Worm (Caenorhabditis elegans): ENCODE results near the gene rbm-34.

rbm-34 gene

ce11 chrIV:12085120-12085519, at the start of gene rbm-34:
TSS of gene rbm-34 (plus strand) at chrIV:12085420.
- no peak for TF ChIP-seq C16A3.4 (tag; optimal IDR thresholded peaks at IDR 0.05)

DNA sequence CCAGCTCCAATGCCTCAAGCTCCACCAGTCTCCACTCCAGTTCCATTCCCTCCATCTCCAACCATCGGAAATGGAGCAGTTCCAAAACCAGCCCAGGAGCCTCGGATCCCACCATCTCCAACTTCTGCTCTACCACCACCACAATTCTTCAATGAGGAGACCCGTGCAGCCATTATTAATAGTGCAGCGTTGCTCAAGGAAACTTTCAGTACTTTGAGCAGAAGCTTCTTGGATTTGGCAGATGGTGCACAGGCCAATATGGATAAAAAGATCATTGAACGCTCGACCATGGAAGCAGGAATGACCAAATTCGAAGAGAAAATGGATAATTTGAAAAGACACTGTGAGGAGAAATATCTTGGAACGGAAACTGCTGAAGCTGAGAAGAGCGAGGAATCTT, 49.8 kb upstream of the rbm-34 start:
- TF ChIP-seq ama-1 (optimal IDR thresholded peaks at IDR 0.05) (peak; percentile 22), lir-3 (tag; optimal IDR thresholded peaks at IDR 0.05; ENCODE audit: poor library complexity) (no peak), nhr-85 (tag) (peak; percentile 4), aha-1 (tag; optimal IDR thresholded peaks at IDR 0.05) (no peak), ces-1 (GFP tag; optimal IDR thresholded peaks at IDR 0.05) (no peak), xbp-1 (tag; optimal IDR thresholded peaks at IDR 0.05) (no peak), tlp-1 (tag; optimal IDR thresholded peaks at IDR 0.05) (no peak), nhr-71 (tag; optimal IDR thresholded peaks at IDR 0.05) (no peak), nhr-77 (tag; optimal IDR thresholded peaks at IDR 0.05) (no peak), lsy-2 (tag; optimal IDR thresholded peaks at IDR 0.05) (no peak)

DNA sequence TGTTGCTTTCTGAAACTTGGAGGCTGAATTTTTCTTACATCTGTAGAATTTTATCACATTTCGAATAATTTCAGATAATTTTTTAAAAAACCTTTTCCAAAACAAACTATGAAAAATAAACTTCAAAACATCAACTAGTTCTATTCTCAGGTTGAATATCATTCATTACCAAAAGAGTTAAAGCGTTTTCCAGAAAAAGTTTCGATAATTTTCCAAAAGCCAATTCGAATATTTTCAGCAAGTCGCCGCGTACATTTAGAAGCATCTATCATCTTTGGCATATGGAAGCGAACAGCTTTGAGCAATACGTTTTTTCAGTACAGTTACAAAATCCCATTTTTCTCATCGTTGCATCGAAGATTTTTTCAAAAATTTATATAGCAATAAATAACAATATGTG, 48.3 kb upstream of the rbm-34 start:
- peak; percentile 42 for TF ChIP-seq nhr-47 (tag; optimal IDR thresholded peaks at IDR 0.05)
- TF ChIP-seq vab-15 (tag; optimal IDR thresholded peaks at IDR 0.05): no peak
- TF ChIP-seq sup-37 (GFP tag; optimal IDR thresholded peaks at IDR 0.05): no peak
- no peak for TF ChIP-seq lin-13 (GFP tag; optimal IDR thresholded peaks at IDR 0.05)
- no peak; the same call in 1 of the 2 replicates for TF ChIP-seq nhr-19 (GFP tag; conservative IDR thresholded peaks at IDR 0.05)
- peak; percentile 6 to 10 for TF ChIP-seq lsy-2 (tag; optimal IDR thresholded peaks at IDR 0.05)
- TF ChIP-seq C34B4.2 (tag; optimal IDR thresholded peaks at IDR 0.05): no peak
- peak; percentile 81 for TF ChIP-seq ama-1 (optimal IDR thresholded peaks at IDR 0.05)
- TF ChIP-seq alr-1 (tag; optimal IDR thresholded peaks at IDR 0.05; ENCODE audit: borderline replicate concordance): no peak
- TF ChIP-seq egl-13 (tag; optimal IDR thresholded peaks at IDR 0.05): no peak
- peak; percentile 46 for TF ChIP-seq nhr-71 (tag; optimal IDR thresholded peaks at IDR 0.05)
- TF ChIP-seq C04F5.9 (tag; optimal IDR thresholded peaks at IDR 0.05): no peak
- TF ChIP-seq lin-35 (GFP tag; optimal IDR thresholded peaks at IDR 0.05): peak in 1 of 2 experiments; percentile 9
- TF ChIP-seq hlh-17 (GFP tag; optimal IDR thresholded peaks at IDR 0.05; ENCODE audit: borderline replicate concordance): no peak
- no peak for TF ChIP-seq ceh-82 (tag; optimal IDR thresholded peaks at IDR 0.05)
- no peak for TF ChIP-seq unc-86 (tag; optimal IDR thresholded peaks at IDR 0.05)
- no peak for TF ChIP-seq nhr-237 (tag; optimal IDR thresholded peaks at IDR 0.05)
- no peak for TF ChIP-seq nhr-76 (tag; optimal IDR thresholded peaks at IDR 0.05)
- TF ChIP-seq nhr-84 (tag; optimal IDR thresholded peaks at IDR 0.05): no peak
- TF ChIP-seq sox-4 (tag; optimal IDR thresholded peaks at IDR 0.05): no peak
- peak; percentile 17 for TF ChIP-seq mep-1 (tag; optimal IDR thresholded peaks at IDR 0.05)
- no peak for TF ChIP-seq elt-3 (tag; optimal IDR thresholded peaks at IDR 0.05)
- TF ChIP-seq ceh-63 (GFP tag; optimal IDR thresholded peaks at IDR 0.05): no peak
- no peak for TF ChIP-seq snpc-4 (tag; optimal IDR thresholded peaks at IDR 0.05)
- TF ChIP-seq ceh-88 (GFP tag; IDR thresholded peaks at IDR 0.05): no peak
- TF ChIP-seq pag-3 (tag; optimal IDR thresholded peaks at IDR 0.05; ENCODE audit: borderline replicate concordance, insufficient read depth): no peak
- no peak for TF ChIP-seq zip-4 (GFP tag; optimal IDR thresholded peaks at IDR 0.05)
- TF ChIP-seq unc-62 (GFP tag; optimal IDR thresholded peaks at IDR 0.05): no peak
- peak in 1 of 2 experiments; percentile 16 for TF ChIP-seq ztf-11 (tag; optimal IDR thresholded peaks at IDR 0.05)
- no peak for TF ChIP-seq swsn-7 (tag; optimal IDR thresholded peaks at IDR 0.05)
- TF ChIP-seq fkh-10 (GFP tag; optimal IDR thresholded peaks at IDR 0.05): no peak
- peak in 1 of 2 experiments; percentile 14 for TF ChIP-seq efl-1 (optimal IDR thresholded peaks at IDR 0.05)
- TF ChIP-seq efl-1 (GFP tag; optimal IDR thresholded peaks at IDR 0.05 in 1 of 2): peak in 1 of 2 experiments; percentile 33
- TF ChIP-seq fkh-4 (tag; optimal IDR thresholded peaks at IDR 0.05; ENCODE audit: borderline replicate concordance): no peak
- TF ChIP-seq mef-2 (tag; optimal IDR thresholded peaks at IDR 0.05): no peak
- no peak for TF ChIP-seq nhr-28 (tag; optimal IDR thresholded peaks at IDR 0.05)
- TF ChIP-seq hlh-4 (tag; optimal IDR thresholded peaks at IDR 0.05): no peak
- no peak for TF ChIP-seq efl-3 (GFP tag; optimal IDR thresholded peaks at IDR 0.05)
- TF ChIP-seq ets-5 (GFP tag; IDR thresholded peaks at IDR 0.05): no peak
- TF ChIP-seq irx-1 (tag; optimal IDR thresholded peaks at IDR 0.05): no peak
- TF ChIP-seq lin-39 (tag; optimal IDR thresholded peaks at IDR 0.05): no peak
- no peak for TF ChIP-seq isw-1 (GFP tag; IDR thresholded peaks at IDR 0.05)

Data from whole organism, L1 larva.